Worm (Caenorhabditis elegans): ENCODE data around the gene C27D6.3.
"Not testable (repeated sequence)": the region's sequence is repeated elsewhere in the genome, so short reads cannot be mapped to it uniquely, and the experiment has no call there.

The C27D6.3 gene

DNA sequence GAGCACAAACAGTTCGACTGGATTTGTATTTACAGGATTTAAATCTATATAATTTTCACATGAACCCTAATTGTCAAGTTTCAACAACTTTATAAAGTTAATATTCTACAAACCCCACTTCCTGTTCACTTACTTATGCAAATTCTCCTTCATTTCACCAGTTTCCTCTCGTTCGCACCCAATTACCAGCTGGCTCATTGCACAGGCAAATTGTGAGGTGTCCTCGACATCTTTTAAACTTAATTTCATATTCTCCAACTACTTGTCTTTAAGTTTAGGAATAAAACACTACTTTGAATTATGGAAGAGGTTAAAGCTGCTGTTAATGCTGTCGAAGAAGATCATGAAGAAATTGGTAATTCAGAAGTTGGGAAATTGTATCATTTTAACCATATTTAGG is 1.8 kb downstream of the C27D6.3 start, which contains the start of gene C27D6.1:
Gene C27D6.1, plus strand, starts transcription at position 301 of the 400 bp plus-strand sequence.
- TF ChIP-seq tab-1 (GFP tag; IDR thresholded peaks at IDR 0.05) (no peak), med-1 (GFP tag; optimal IDR thresholded peaks at IDR 0.05; ENCODE audit: insufficient read depth) (no peak), klf-2 (GFP tag; conservative IDR thresholded peaks at IDR 0.05) (no peak), T22C8.4 (GFP tag; IDR thresholded peaks at IDR 0.05) (no peak), cog-1 (tag; optimal IDR thresholded peaks at IDR 0.05) (no peak), ztf-23 (GFP tag; IDR thresholded peaks at IDR 0.05) (no peak), ref-1 (GFP tag; conservative IDR thresholded peaks at IDR 0.05) (no peak), ztf-29 (GFP tag; IDR thresholded peaks at IDR 0.05) (no peak), flt-1 (GFP tag; IDR thresholded peaks at IDR 0.05) (no peak)

DNA sequence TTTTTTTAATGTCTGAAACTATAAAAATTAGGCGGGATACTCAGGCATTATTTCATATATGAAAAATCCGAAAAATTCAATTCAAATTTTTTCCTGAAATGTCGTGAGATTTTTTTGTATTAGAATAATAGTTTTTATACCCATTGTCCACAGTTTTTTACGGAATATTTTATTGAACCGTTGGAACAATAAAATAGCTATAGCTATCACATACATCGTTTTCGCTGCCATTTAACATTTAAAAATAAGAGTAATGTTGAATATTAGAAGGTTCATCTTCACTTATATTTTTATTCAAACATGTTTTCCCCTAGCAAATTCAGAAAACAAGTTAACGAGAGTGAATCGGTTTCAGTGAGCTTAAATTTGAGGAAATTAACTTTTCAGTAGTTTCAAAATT is 2.7 kb downstream of the C27D6.3 start, which contains the start of gene C27D6.15:
Gene C27D6.15, plus strand, starts transcription at position 301 of the 400 bp plus-strand sequence.
- TF ChIP-seq tab-1 (GFP tag; IDR thresholded peaks at IDR 0.05): no peak
- no peak for TF ChIP-seq ref-1 (GFP tag; conservative IDR thresholded peaks at IDR 0.05)
- no peak for TF ChIP-seq ztf-23 (GFP tag; IDR thresholded peaks at IDR 0.05)
- TF ChIP-seq ztf-29 (GFP tag; IDR thresholded peaks at IDR 0.05): no peak
- TF ChIP-seq klf-2 (GFP tag; conservative IDR thresholded peaks at IDR 0.05): no peak

DNA sequence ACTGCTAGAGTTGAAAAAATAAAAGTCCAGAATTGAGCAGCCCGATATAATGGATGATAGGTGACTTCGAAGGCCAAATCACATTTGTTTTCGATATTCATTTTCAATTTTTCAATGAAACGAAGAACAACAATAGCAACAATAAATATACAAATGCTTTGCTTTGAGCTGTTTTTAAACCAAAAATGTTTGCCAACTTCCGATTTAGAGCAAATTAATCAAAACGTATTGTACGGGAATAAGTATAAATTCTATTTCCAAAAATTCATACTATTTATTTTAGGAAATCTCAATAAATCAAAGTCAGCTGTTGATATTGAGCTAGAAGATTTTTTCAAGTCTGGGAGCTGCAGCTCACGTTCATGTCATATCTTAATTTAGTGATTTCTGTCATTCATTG is 3.3 kb downstream of the C27D6.3 start, which contains the start of gene srb-1:
Gene srb-1, minus strand, starts transcription at position 101 of the 400 bp plus-strand sequence.
- TF ChIP-seq cog-1 (tag; optimal IDR thresholded peaks at IDR 0.05): no peak
- no peak for TF ChIP-seq ref-1 (GFP tag; conservative IDR thresholded peaks at IDR 0.05)
- no peak for TF ChIP-seq ztf-23 (GFP tag; IDR thresholded peaks at IDR 0.05)
- TF ChIP-seq ztf-29 (GFP tag; IDR thresholded peaks at IDR 0.05): no peak
- no peak for TF ChIP-seq flt-1 (GFP tag; IDR thresholded peaks at IDR 0.05)
- no peak for TF ChIP-seq T22C8.4 (GFP tag; IDR thresholded peaks at IDR 0.05)

DNA sequence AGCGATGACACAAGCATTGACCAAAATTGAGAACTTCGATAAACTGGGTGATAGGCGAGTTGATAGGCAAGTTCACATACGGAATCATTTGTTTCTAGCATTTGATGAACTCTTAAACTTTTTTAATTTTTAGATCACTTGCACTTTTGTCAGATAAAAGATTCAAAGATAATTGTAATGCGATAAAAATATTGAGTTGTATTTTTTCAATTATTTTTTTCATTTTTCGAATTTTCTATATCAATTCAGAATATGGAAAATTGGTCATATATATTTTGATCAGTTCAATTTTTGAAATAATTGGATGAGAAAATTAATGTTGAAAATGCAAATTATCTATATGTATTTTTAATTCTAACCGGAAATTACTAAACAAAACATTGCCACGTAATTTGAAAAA is 7.5 kb downstream of the C27D6.3 start, which contains the start of gene srb-3:
Gene srb-3, minus strand, starts transcription at position 101 of the 400 bp plus-strand sequence.
- TF ChIP-seq flt-1 (GFP tag; IDR thresholded peaks at IDR 0.05) (no peak), T22C8.4 (GFP tag; IDR thresholded peaks at IDR 0.05) (no peak), tab-1 (GFP tag; IDR thresholded peaks at IDR 0.05) (no peak), klf-2 (GFP tag; conservative IDR thresholded peaks at IDR 0.05) (no peak), med-1 (GFP tag; optimal IDR thresholded peaks at IDR 0.05; ENCODE audit: insufficient read depth) (no peak), ztf-23 (GFP tag; IDR thresholded peaks at IDR 0.05) (no peak), cog-1 (tag; optimal IDR thresholded peaks at IDR 0.05) (no peak), ref-1 (GFP tag; conservative IDR thresholded peaks at IDR 0.05) (no peak), ztf-29 (GFP tag; IDR thresholded peaks at IDR 0.05) (no peak)

DNA sequence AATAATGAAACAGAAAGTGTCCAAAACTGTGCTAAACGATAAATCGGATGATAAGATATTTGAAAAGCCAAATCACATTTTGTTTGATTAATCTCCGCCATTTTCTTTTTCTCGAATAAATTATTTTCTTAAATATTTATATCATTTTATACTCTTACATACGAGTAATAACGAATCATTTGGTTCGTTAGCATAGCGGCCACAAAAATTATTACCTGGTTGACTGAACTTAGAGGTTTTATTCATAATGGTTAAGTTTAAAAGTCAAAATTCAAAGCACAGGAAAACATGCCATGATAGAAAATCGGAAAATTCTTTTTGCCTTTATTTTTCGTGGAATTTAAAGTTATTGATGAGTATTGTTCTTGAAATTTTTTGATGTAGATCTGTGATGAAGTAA is 11.0 kb downstream of the C27D6.3 start, which contains the start of gene srb-5:
Gene srb-5, minus strand, starts transcription at position 101 of the 400 bp plus-strand sequence.
- no peak for TF ChIP-seq med-1 (GFP tag; optimal IDR thresholded peaks at IDR 0.05; ENCODE audit: insufficient read depth)
- TF ChIP-seq flt-1 (GFP tag; IDR thresholded peaks at IDR 0.05): no peak
- no peak for TF ChIP-seq ref-1 (GFP tag; conservative IDR thresholded peaks at IDR 0.05)
- TF ChIP-seq cog-1 (tag; optimal IDR thresholded peaks at IDR 0.05): no peak
- TF ChIP-seq ztf-29 (GFP tag; IDR thresholded peaks at IDR 0.05): no peak
- TF ChIP-seq T22C8.4 (GFP tag; IDR thresholded peaks at IDR 0.05): no peak
- no peak for TF ChIP-seq tab-1 (GFP tag; IDR thresholded peaks at IDR 0.05)
- TF ChIP-seq ztf-23 (GFP tag; IDR thresholded peaks at IDR 0.05): no peak
- no peak for TF ChIP-seq klf-2 (GFP tag; conservative IDR thresholded peaks at IDR 0.05)

DNA sequence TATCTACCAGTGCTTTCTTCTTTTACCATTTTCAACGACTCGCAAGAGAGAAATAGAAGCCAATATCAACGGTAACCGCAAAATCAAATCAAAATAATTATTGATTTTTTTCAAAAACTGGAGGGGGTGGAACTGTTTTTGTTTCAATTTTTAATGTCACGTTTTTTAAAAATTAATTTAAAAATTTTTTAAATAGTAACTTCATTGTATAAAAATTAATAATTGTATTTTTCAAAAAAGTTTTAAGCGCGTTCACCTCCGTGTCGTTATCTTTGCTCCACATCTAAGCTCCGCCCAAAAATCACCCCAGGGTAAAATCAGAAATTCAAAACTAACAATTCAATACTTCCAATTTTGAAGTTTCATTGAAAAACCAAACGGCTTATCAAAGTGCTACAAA is 13.2 kb downstream of the C27D6.3 start, which contains the start of gene C27D6.11:
Gene C27D6.11, minus strand, starts transcription at position 101 of the 400 bp plus-strand sequence.
- TF ChIP-seq flt-1 (GFP tag; IDR thresholded peaks at IDR 0.05): no peak
- TF ChIP-seq klf-2 (GFP tag; conservative IDR thresholded peaks at IDR 0.05): no peak
- TF ChIP-seq ztf-29 (GFP tag; IDR thresholded peaks at IDR 0.05): no peak
- no peak for TF ChIP-seq med-1 (GFP tag; optimal IDR thresholded peaks at IDR 0.05; ENCODE audit: insufficient read depth)
- no peak for TF ChIP-seq tab-1 (GFP tag; IDR thresholded peaks at IDR 0.05)
- no peak for TF ChIP-seq ztf-23 (GFP tag; IDR thresholded peaks at IDR 0.05)
- TF ChIP-seq T22C8.4 (GFP tag; IDR thresholded peaks at IDR 0.05): no peak
- no peak for TF ChIP-seq ref-1 (GFP tag; conservative IDR thresholded peaks at IDR 0.05)
- no peak for TF ChIP-seq cog-1 (tag; optimal IDR thresholded peaks at IDR 0.05)

DNA sequence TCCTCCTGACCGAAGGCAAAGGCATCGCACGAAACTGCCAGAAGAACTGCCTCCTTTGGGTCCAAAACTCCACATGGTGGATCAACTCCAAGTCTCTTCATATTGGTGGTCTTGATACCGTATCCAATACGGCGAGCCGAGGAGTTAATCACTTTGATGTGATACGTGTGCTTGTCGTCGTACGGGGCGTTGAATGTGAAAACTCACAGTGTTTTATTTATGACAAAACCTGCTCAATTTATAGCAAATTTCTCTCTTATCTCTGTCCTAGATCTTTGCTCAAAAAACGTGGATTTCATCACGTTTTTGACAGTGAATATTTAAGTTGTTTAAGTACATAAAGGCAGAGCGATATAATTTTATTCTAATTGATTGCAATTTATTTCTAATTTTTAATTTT is 15.5 kb downstream of the C27D6.3 start, which contains the start of gene F58A6.9:
Gene F58A6.9, minus strand, starts transcription at position 101 of the 400 bp plus-strand sequence.
- TF ChIP-seq ref-1 (GFP tag; conservative IDR thresholded peaks at IDR 0.05); ztf-23 (GFP tag; IDR thresholded peaks at IDR 0.05); ztf-29 (GFP tag; IDR thresholded peaks at IDR 0.05): not testable (repeated sequence)

DNA sequence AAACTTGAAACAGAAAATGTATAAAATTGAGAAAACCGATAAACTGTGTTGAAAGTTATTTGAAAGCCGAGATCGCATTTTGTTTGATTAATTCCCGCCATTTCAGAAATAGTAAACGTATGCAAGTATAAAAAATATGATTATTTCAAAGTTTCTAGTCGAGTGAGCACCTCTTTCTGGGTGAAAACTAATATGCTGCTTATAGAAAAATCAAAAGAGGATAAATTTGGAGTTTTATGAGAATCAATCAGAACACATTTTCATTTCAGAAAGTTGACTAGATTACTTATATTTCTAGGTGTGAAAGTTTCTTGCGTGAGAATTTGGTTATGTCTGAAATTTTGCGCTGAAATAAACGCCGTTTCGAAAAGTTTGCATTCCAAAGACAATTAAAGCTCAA is 16.7 kb downstream of the C27D6.3 start, which contains the start of gene srb-13:
Gene srb-13, minus strand, starts transcription at position 101 of the 400 bp plus-strand sequence.
- TF ChIP-seq cog-1 (tag; optimal IDR thresholded peaks at IDR 0.05): no peak
- no peak for TF ChIP-seq ztf-23 (GFP tag; IDR thresholded peaks at IDR 0.05)
- no peak for TF ChIP-seq klf-2 (GFP tag; conservative IDR thresholded peaks at IDR 0.05)
- no peak for TF ChIP-seq tab-1 (GFP tag; IDR thresholded peaks at IDR 0.05)
- no peak for TF ChIP-seq med-1 (GFP tag; optimal IDR thresholded peaks at IDR 0.05; ENCODE audit: insufficient read depth)
- no peak for TF ChIP-seq ztf-29 (GFP tag; IDR thresholded peaks at IDR 0.05)
- TF ChIP-seq T22C8.4 (GFP tag; IDR thresholded peaks at IDR 0.05): no peak
- TF ChIP-seq ref-1 (GFP tag; conservative IDR thresholded peaks at IDR 0.05): no peak
- no peak for TF ChIP-seq flt-1 (GFP tag; IDR thresholded peaks at IDR 0.05)

DNA sequence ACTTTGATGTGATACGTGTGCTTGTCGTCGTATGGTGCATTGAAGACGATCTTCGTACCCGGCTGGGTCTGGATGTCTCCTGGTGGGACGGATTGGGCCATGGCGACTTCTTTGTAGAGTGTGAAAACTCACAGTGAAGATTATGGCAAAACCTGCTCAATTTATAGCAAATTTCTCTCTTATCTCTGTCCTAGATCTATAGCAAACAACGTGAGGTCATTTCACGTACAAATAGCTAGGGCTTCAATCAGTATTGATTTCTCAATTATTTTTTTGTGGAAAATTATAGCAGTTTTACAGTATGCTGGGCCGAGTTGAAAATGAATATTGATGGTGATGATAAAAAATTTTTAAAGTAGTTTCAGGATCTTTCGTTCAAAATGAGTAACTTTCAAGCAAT is 17.3 kb downstream of the C27D6.3 start, which contains the start of gene msp-45:
Gene msp-45, minus strand, starts transcription at position 101 of the 400 bp plus-strand sequence.
- TF ChIP-seq med-1 (GFP tag; optimal IDR thresholded peaks at IDR 0.05; ENCODE audit: insufficient read depth): no peak
- no peak for TF ChIP-seq ztf-29 (GFP tag; IDR thresholded peaks at IDR 0.05)
- TF ChIP-seq ref-1 (GFP tag; conservative IDR thresholded peaks at IDR 0.05): no peak
- TF ChIP-seq flt-1 (GFP tag; IDR thresholded peaks at IDR 0.05): no peak
- TF ChIP-seq cog-1 (tag; optimal IDR thresholded peaks at IDR 0.05): no peak
- no peak for TF ChIP-seq ztf-23 (GFP tag; IDR thresholded peaks at IDR 0.05)
- no peak for TF ChIP-seq T22C8.4 (GFP tag; IDR thresholded peaks at IDR 0.05)
- TF ChIP-seq tab-1 (GFP tag; IDR thresholded peaks at IDR 0.05): no peak

DNA sequence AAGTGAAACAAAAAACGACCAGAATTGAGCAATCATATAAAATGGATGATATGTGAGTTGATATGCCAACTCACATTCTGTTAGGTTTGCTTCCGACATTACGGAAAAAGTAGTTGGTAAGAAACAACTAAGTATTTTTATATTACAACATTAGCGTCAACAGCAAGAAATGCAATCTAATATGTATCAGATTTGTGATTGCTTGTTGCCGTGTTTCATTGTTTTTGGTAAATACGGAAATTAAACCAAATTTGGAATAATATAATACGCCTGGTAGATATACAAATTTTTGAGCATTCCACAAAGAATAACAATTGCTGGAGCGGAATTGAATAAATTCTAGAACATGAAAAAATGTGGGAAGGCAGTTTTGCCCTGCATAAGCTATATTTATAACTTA is 19.7 kb downstream of the C27D6.3 start, which contains the start of gene srb-12:
Gene srb-12, minus strand, starts transcription at position 101 of the 400 bp plus-strand sequence.
- TF ChIP-seq klf-2 (GFP tag; conservative IDR thresholded peaks at IDR 0.05) (no peak), cog-1 (tag; optimal IDR thresholded peaks at IDR 0.05) (no peak), ref-1 (GFP tag; conservative IDR thresholded peaks at IDR 0.05) (no peak), T22C8.4 (GFP tag; IDR thresholded peaks at IDR 0.05) (no peak), tab-1 (GFP tag; IDR thresholded peaks at IDR 0.05) (no peak), ztf-29 (GFP tag; IDR thresholded peaks at IDR 0.05) (no peak), ztf-23 (GFP tag; IDR thresholded peaks at IDR 0.05) (no peak), med-1 (GFP tag; optimal IDR thresholded peaks at IDR 0.05; ENCODE audit: insufficient read depth) (no peak), flt-1 (GFP tag; IDR thresholded peaks at IDR 0.05) (no peak)

All from whole organism, midembryonic.